Worm (Caenorhabditis elegans) whole organism, L4 larva: ENCODE data around the gene hlh-29.

Experiments used
- F37D6.2 ChIP-seq: sonication (generic microtip); optimal IDR thresholded peaks from 2 replicates; lab custom pipeline; 2016; ENCODE audit warnings: mild to moderate bottlenecking, missing genetic modification characterization, missing compliant biosample characterization
- F44E2.7 ChIP-seq: fragments of 200-800 bp; sonication (Bioruptor generic); IDR thresholded peaks from 2 replicates; pipeline ENCODE4 v2.1.2; 2022; ENCODE audit warnings: missing genetic modification characterization, missing compliant biosample characterization
- ama-1 ChIP-seq: fragments of 150-350 bp; optimal IDR thresholded peaks from 2 replicates; lab custom pipeline; 2014; ENCODE audit warnings: inconsistent platforms, mixed read lengths
- dmd-9 ChIP-seq: fragments of 200-800 bp; sonication (Bioruptor generic); IDR thresholded peaks from 2 replicates; pipeline ENCODE4 v1.3.6; 2022; ENCODE audit warnings: missing genetic modification reagents, missing genetic modification characterization, missing compliant biosample characterization
- lsy-2 ChIP-seq, 2 experiments: fragments of 150-350 bp in 1 of 2; sonication (generic microtip) in 1 of 2; optimal IDR thresholded peaks; 2 replicates each; lab custom pipeline; 2014 to 2017; ENCODE audit warnings: missing biosample characterization in 2 of 2, missing genetic modification characterization in 2 of 2
- pqm-1 ChIP-seq: sonication (generic microtip); optimal IDR thresholded peaks from 2 replicates; lab custom pipeline; 2017; ENCODE audit warnings: missing biosample characterization, missing genetic modification characterization
- zag-1 ChIP-seq: fragments of 150-350 bp; optimal IDR thresholded peaks from 2 replicates; lab custom pipeline; 2014; ENCODE audit warnings: missing biosample characterization, missing genetic modification characterization

DNA sequence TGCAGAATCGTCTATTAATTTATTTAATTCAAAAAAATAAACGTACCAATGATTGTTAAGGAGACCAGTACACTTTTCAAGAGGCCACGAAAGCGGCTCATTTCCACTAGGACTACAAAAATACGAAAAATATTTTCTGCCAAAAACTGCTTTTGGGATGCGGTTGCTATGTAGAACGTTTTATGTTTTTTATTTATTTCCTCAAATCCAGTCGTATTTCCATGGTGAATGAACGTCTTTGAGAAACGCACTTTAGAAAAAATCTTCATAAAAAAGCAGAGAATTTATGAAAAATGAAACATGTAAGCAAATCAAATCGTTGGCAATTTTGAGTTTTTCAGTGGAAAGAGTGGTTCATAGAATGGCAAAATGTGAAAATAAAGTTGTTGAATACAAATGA, 18.9 kb upstream of the hlh-29 start, which contains the start of gene F39B3.7:
- TF ChIP-seq dmd-9 (GFP tag; lab: Robert Waterston, UW) = no peak
- no peak for TF ChIP-seq pqm-1 (tag; lab: Kevin White, UChicago)
- no peak for TF ChIP-seq ama-1 (lab: Kevin White, UChicago)
- TF ChIP-seq F44E2.7 = no peak
- no peak for TF ChIP-seq F37D6.2 (tag; lab: Kevin White, UChicago)
- no peak for TF ChIP-seq lsy-2 (tag; optimal IDR thresholded peaks at IDR 0.05; lab: Kevin White, UChicago)
- no peak for TF ChIP-seq zag-1 (tag; lab: Kevin White, UChicago)
